Fruit fly (Drosophila melanogaster) Kc167 (cell line): ENCODE data around the gene Gr93b.

Experiments
- Myc ChIP-seq: fragments of >200 bp; optimal IDR thresholded peaks from 2 replicates; lab custom pipeline; 2017; ENCODE audit warnings: missing external identifiers
- Sin3A ChIP-seq: fragments of >200 bp; optimal IDR thresholded peaks from 2 replicates; lab custom pipeline; 2018; ENCODE audit warnings: missing external identifiers
- h ChIP-seq: fragments of >200 bp; optimal IDR thresholded peaks from 3 replicates; lab custom pipeline; 2018; ENCODE audit warnings: missing external identifiers
- insv ChIP-seq: fragments of >200 bp; optimal IDR thresholded peaks from 3 replicates; lab custom pipeline; 2018; ENCODE audit warnings: missing external identifiers
- psq ChIP-seq: fragments of >200 bp; optimal IDR thresholded peaks from 2 replicates; lab custom pipeline; 2017; ENCODE audit warnings: missing external identifiers
- ttk ChIP-seq: sonication (Bioruptor generic); optimal IDR thresholded peaks from 2 replicates; lab custom pipeline; 2017; ENCODE audit warnings: missing external identifiers

The Gr93b gene

DNA sequence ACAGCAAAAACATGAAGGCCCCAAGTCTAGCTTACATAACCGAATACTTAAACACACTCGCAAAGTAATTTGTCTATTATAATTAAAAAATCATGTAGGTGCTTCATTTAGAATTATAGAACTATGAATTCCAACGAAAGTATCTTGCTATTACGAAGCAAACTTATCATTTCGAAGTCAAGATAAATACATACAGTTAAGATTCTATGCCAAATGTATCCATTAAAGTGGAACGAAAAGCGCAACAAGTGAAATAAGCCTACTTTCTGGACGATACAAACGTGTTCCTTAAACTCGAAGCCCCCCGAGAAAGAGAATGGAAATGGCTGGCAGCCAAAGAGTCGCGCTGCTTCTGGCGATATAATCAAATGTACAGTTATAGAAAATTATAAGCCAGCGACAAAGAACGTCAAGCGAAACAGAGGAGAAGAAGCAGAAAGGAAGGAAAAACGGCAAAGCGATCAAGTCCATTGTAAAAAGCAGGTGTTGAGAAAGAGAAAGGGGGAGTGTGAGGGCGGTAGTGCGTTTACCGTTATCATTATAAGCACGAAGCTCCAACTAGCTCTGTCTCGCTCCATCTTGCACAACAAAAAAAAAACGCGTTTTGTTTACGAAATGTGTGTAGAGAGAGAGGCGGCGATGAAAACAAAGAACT lies 9.1 kb upstream of the Gr93b start:
- TF ChIP-seq Myc = no peak
- TF ChIP-seq insv (lab: Kevin White, UChicago) = no peak
- no peak for TF ChIP-seq psq (lab: Kevin White, UChicago)
- TF ChIP-seq ttk (lab: Kevin White, UChicago) = no peak
- no peak for TF ChIP-seq h (lab: Kevin White, UChicago)
- TF ChIP-seq Sin3A = no peak

DNA sequence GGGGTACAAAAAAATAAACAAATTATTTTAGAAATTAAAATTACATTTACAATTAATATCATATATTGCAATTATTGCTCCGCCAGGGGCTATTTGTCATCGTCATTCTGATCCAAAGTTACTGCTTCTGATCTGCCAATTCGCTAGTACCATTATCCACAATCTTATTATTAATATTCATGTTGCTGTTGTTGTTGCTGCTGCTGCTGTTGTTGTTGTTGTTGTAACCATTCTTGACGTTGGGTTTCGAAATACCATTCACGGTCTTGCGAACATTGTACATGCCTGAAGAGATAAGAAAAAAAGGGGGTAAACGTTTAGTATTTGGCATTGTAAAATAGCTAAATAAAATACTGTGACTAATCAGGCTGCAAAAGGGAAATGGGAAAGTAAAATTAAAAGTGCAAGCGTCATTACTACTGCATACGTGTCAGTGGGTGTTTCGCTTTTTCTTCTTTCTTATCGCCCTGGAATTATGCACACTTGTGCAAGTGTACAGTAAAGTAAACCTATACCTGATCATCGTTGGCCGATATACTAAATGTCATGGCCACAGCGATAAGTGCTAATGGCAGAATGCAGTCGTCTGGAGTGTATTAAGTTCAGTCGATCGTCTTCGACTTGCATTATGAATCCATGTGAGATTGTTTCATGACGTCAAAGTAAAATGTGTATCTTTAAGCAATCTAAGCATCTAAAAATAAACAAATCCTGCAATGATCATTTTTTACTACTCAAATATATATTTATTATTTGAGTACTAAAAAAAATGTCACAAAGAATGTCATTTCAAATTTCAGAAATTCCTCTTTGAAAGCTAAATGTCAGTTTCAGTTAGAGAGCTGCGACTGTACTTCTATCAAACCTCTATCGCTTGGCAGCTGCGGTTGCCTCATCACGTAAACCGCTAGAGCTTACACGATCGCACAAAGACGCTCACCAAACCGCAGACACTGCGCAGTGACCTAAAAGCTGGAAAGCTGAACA lies 8.3 kb upstream of the Gr93b start:
- TF ChIP-seq Sin3A = no peak

DNA sequence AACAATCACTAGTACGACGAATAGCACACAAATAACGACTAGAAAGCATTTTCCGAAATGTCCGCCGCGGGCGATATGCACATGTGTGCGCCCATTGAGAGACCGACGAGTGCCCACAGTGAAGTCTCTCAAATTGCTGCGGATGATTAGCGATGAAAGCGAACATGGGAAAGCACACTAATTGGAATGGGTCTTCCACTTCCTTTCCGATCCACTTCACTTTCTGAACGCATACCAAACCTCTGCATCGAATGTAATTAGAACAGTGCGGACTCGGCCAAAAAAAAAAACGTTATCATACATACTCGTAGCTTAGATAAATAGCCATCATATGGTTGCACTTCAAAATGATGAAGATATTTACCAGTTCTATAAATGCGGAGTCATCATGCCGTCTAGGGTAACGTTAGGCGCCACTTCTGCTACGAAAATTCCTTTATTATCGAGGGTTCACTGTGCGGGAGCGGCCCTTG lies 6.5 kb upstream of the Gr93b start:
- no peak for TF ChIP-seq insv (lab: Kevin White, UChicago)
- TF ChIP-seq Myc = no peak
- TF ChIP-seq ttk (lab: Kevin White, UChicago) = no peak
- TF ChIP-seq psq (lab: Kevin White, UChicago) = no peak
- no peak for TF ChIP-seq Sin3A
- TF ChIP-seq h (lab: Kevin White, UChicago) = no peak

DNA sequence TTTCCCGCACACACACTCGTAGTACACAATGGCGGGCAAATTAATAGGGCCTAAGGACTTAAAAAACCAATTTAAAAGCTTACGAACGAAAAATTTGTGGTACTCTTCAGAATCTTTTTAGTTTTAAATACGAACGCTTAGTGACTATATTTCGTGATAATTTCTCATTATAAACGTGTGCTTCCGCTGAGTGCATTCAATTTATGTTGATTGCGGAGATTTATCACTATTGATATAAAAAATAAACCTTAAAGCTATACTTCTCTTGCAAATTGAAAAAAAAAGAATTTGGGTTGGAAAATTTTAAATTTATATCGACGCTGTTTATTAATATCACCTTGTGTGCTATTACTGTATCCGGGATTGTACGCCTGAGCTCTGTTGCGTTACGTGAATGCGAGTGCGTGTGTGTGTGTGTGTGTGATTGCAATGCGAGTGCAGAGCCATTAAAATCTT lies 5.5 kb upstream of the Gr93b start:
- TF ChIP-seq Myc = no peak
- TF ChIP-seq h (lab: Kevin White, UChicago) = no peak

DNA sequence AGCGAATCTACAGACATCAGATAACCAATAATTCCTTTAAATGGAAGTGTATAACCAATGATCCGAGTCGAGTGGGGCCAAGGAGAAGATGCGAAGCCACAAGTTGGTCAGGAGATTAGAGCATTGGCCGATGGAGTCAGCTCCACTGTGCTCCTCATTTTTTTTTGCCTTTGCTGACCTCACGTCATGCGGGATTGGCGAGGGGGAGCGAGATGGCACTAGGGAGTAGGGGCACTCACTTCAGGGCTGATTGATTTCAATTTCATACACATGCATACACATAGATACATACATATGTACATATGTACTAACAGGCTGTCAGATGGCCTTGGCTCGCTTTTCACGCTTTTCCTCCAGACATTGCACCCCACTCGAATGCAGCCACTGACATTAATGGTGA lies 4.7 kb upstream of the Gr93b start:
- TF ChIP-seq h (lab: Kevin White, UChicago) (no peak), psq (lab: Kevin White, UChicago) (no peak), insv (lab: Kevin White, UChicago) (no peak), ttk (lab: Kevin White, UChicago) (no peak)

DNA sequence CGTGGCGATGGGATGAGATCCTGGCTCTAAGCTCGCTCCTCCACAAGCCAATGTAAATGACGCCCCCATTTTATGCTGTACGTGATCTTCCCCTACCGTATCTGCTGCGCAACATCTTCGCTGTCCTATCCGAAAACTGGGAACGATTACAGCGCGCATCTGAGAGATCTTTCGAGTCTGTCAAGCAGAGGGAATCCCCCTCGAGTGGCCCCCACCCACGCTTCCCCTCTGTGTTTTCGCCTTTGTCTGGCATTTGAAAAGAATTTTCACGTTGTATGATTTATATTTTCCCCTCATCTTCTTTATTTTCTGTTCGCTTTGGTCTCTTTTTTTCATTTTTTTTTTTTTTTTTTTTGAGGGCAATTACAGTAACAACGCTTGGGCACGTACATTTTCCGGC lies 3.9 kb upstream of the Gr93b start:
- TF ChIP-seq insv (lab: Kevin White, UChicago) (no peak), h (lab: Kevin White, UChicago) (no peak), ttk (lab: Kevin White, UChicago) (no peak), psq (lab: Kevin White, UChicago) (no peak), Sin3A (no peak)

DNA sequence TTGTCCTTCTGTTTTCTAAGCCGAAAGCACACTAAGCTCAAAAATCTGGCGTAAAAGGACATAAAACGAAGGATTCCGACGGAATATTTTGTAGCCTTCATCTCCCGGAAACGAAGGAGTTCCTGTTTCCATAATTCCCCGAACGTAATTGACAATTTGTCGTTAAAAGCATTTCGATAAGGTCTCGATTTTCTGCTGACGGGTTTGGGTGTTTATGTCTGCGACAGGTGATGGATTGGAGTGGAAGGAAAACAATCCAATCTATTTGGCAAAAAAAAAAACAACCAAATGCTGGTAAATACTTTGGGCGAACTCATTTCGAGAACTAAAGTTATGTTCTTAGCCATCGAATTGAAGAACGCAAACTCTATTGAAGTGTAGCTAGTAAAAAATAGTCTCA lies 3.0 kb upstream of the Gr93b start, which contains the start of gene Gr93d:
TSS of gene Gr93d (minus strand) at position 101 of the 400 bp plus-strand sequence.
- TF ChIP-seq Sin3A = no peak
- TF ChIP-seq h (lab: Kevin White, UChicago) = no peak
- TF ChIP-seq psq (lab: Kevin White, UChicago) = no peak
- no peak for TF ChIP-seq insv (lab: Kevin White, UChicago)
- no peak for TF ChIP-seq ttk (lab: Kevin White, UChicago)
- no peak for TF ChIP-seq Myc

DNA sequence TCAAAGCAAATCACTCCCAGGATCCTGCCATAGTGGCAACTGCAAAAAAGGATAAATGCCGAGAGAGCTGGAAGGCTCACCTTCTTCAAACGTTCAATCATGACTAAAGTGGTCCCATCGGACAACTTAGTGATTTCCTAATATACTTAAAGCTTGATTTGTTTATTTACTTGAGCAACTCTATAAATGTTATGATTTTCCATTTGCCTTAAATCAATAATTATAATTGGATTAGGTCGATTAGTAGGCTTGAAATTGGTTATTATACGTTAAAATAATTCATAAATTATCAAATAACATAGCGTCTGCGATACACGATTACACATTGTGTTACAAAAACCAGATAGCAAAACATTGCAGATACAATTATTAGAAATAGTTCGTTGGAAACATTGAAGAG lies 1.6 kb upstream of the Gr93b start, which contains the start of gene Gr93c:
TSS of gene Gr93c (minus strand) at position 101 of the 400 bp plus-strand sequence.
- TF ChIP-seq psq (lab: Kevin White, UChicago) = no peak
- no peak for TF ChIP-seq Myc
- no peak for TF ChIP-seq ttk (lab: Kevin White, UChicago)
- no peak for TF ChIP-seq h (lab: Kevin White, UChicago)
- TF ChIP-seq insv (lab: Kevin White, UChicago) = no peak
- TF ChIP-seq Sin3A = no peak

DNA sequence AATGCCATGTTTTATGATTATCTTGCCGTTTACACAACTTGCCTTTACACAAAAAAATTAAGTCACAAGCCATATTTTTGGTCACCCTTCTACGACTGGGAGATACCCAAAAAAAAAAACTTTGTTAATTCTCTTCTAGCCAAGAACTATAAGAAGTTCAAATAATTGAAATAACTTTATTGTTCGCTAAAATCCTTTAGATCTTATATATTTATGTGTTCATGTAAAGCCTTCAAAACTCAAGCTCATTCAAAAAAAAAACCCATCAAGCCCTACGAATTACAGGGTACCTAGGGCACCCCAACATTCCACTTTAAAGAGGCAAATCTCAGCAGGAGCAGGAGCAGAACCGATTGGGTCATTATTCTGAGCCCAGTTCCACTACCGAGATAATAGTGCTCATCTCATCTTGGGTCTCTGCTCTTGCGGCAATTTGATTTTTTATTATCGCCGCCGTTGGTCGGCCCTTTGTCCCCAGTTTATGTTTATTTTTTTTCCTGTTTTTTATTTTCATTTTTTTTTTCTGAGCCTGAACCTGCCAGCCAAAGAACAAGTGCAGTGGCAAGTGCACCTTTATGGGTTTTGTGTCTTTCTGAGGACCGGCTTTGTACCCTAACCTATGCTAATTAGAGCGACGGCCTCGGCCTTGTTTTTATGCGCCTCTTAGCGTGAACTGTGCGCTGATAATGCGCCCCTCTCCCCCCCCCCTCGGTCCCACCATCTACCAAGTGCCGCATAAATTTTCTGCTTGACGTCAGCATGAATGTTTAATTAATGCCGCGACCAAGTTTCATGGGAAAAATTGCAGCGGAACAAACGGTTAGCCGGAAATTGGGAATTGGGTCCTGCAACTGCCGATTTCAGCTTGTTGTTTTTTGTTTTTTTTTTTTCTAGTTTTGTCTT lies 1.8 kb downstream of the Gr93b start:
- TF ChIP-seq Sin3A (no peak), insv (lab: Kevin White, UChicago) (no peak), ttk (lab: Kevin White, UChicago) (no peak), psq (lab: Kevin White, UChicago) (no peak), h (lab: Kevin White, UChicago) (no peak), Myc (no peak)

DNA sequence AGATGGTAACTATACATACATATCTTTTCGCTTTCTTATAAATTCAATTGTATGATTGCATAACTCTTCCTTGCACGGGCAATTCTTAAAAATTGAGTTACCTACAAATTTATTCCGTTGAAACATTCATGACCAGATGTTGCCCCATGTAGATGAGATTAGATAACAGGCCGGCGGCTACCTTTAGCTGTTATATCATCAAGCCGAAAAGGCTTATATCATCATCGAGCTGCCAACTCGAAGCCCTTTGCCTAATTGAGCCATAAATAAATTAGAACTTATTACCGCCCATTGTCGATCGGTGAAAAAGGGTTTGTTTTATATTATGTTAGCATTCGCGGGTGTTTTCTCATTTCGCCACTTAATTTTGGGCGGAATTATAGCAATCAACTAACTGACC lies 3.1 kb downstream of the Gr93b start:
- TF ChIP-seq Sin3A (no peak), Myc (no peak), h (lab: Kevin White, UChicago) (no peak)

DNA sequence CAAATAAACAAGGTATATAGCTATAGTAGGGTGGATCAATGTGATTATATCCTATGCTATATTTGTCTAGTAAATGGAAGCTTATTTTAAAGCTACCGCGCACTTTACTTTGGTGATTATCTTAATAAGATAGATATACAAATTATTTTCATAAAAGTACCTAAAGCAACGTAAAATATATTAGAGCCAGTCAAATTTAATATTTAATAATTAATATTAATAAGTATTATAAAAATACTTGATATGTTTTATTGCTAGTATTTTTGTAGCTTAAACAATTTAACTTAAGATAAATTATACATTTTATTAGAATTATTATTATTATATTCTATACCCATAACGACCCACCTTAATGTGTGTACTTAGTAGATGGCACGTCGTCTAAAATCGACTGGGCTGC lies 3.9 kb downstream of the Gr93b start:
- no peak for TF ChIP-seq insv (lab: Kevin White, UChicago)
- no peak for TF ChIP-seq Sin3A
- no peak for TF ChIP-seq Myc
- no peak for TF ChIP-seq ttk (lab: Kevin White, UChicago)
- no peak for TF ChIP-seq psq (lab: Kevin White, UChicago)
- no peak for TF ChIP-seq h (lab: Kevin White, UChicago)
